Fruit fly (Drosophila melanogaster) Kc167 (cell line): ENCODE measurements around the gene CG8136.

ENCODE experiments used
- Myc ChIP-seq: fragments of >200 bp; optimal IDR thresholded peaks from 2 replicates; lab custom pipeline; 2017; ENCODE audit warnings: missing external identifiers
- Sin3A ChIP-seq: fragments of >200 bp; optimal IDR thresholded peaks from 2 replicates; lab custom pipeline; 2018; ENCODE audit warnings: missing external identifiers
- psq ChIP-seq: fragments of >200 bp; optimal IDR thresholded peaks from 2 replicates; lab custom pipeline; 2017; ENCODE audit warnings: missing external identifiers

dm6 chr3R:8772591-8772990, 51.4 kb downstream of the CG8136 start, which contains the start of gene CG13318:
- TF ChIP-seq Sin3A (lab: Kevin White, UChicago) = no peak
- TF ChIP-seq psq (lab: Kevin White, UChicago) = no peak
- no peak for TF ChIP-seq Myc (lab: Kevin White, UChicago)
